Worm (Caenorhabditis elegans) whole organism, L4 larva: ENCODE measurements around the gene sra-13.

ENCODE experiments used
- ceh-82 ChIP-seq: sonication (generic microtip); optimal IDR thresholded peaks from 2 replicates; lab custom pipeline; 2017; ENCODE audit warnings: missing biosample characterization, missing genetic modification characterization
- mdl-1 ChIP-seq, 2 experiments: fragments of 150-350 bp in 1 of 2; sonication (generic microtip) in 1 of 2; optimal IDR thresholded peaks; 2 replicates each; lab custom pipeline; 2014 to 2017; ENCODE audit warnings: missing biosample characterization in 2 of 2, missing genetic modification characterization in 2 of 2

DNA sequence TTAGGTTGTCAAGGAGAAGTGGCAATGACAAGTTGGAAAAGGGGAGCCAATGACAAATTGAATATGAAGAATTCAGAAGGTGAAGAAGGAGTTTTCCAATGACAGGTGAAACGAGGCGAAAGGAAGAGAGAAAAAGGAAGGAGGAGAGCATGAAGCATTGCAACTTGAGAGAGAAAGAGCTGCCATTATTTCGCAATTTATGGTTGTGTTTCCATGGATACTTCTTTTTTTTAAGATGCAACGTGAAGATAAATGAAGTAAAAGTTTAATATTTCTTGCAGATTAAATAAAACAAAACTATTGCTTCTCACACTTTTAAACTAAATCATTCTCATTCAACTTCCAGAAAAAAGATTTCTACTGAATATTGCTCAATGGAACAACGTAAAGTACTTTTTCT, 13.3 kb upstream of the sra-13 start, which contains the start of gene F49E12.8:
- TF ChIP-seq ceh-82 (tag; lab: Kevin White, UChicago) (no peak), mdl-1 (tag; optimal IDR thresholded peaks at IDR 0.05; lab: Kevin White, UChicago) (no peak)
